Worm (Caenorhabditis elegans) whole organism, young adult: Measurements from ENCODE around the gene K01A12.4.

Experiments used
- F52B5.7 ChIP-seq: sonication (generic microtip); optimal IDR thresholded peaks from 2 replicates; lab custom pipeline; 2016; ENCODE audit warnings: mild to moderate bottlenecking, missing genetic modification characterization, missing compliant biosample characterization
- T07F8.4 ChIP-seq: sonication (generic microtip); optimal IDR thresholded peaks from 2 replicates; lab custom pipeline; 2016; ENCODE audit warnings: mild to moderate bottlenecking, missing genetic modification characterization, moderate library complexity, missing compliant biosample characterization
- ama-1 ChIP-seq, 3 experiments: fragments of 150-350 bp in 1 of 3; sonication (generic microtip) in 2 of 3; optimal IDR thresholded peaks; 2 replicates each; lab custom pipeline; 2014 to 2018; ENCODE audit warnings: missing biosample characterization in 2 of 3, missing genetic modification characterization in 2 of 3, missing genetic modification reagents in 2 of 3
- lin-35 ChIP-seq, 3 experiments: fragments of 150-350 bp in 2 of 3; sonication (generic microtip) in 1 of 3; optimal IDR thresholded peaks; 2 replicates each; lab custom pipeline; 2014 to 2018; ENCODE audit warnings: missing biosample characterization in 3 of 3, missing genetic modification characterization in 3 of 3, missing genetic modification reagents in 3 of 3
- sdz-38 ChIP-seq: sonication (generic microtip); optimal IDR thresholded peaks from 2 replicates; lab custom pipeline; 2016; ENCODE audit warnings: missing genotype, missing genetic modification characterization, missing compliant biosample characterization

- no peak for TF ChIP-seq sdz-38
- no peak for TF ChIP-seq lin-35 (GFP tag; optimal IDR thresholded peaks at IDR 0.05; lab: Kevin White, UChicago)
- TF ChIP-seq T07F8.4 (tag; lab: Kevin White, UChicago) = no peak
- TF ChIP-seq F52B5.7 (tag; lab: Kevin White, UChicago) = no peak
- no peak for TF ChIP-seq ama-1 (optimal IDR thresholded peaks at IDR 0.05; lab: Kevin White, UChicago)
- no peak for TF ChIP-seq ama-1 (GFP tag; optimal IDR thresholded peaks at IDR 0.05; lab: Kevin White, UChicago)
Measured at ce11 chrX:8562586-8562985, 48.1 kb upstream of the K01A12.4 start.
